Worm (Caenorhabditis elegans): Measurements from ENCODE around the gene F15H10.10.

DNA sequence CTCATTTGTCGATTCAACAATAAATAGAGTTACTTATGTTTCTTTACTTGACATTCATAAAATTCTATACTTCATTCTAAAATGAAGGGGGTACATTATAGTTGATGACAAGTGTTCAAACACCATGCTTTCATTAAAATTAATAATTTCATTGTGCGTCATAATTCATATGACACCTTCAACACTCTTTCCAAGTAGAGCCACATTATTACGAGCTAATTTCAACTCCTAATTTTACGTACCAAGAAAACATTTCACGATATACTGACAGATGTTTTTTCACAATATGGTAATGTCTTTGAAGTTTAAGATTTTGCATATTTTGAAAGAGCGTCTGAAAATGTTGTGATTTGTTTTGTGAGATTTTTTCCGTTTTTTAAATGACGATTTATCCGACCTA lies 48.7 kb upstream of the F15H10.10 start:
- TF ChIP-seq zag-1 (tag; optimal IDR thresholded peaks at IDR 0.05) = no peak
- no peak for TF ChIP-seq snpc-4 (tag; optimal IDR thresholded peaks at IDR 0.05)
- TF ChIP-seq lin-39 (tag; optimal IDR thresholded peaks at IDR 0.05) = no peak
- no peak for TF ChIP-seq elt-1 (tag; optimal IDR thresholded peaks at IDR 0.05)
- TF ChIP-seq lsy-2 (tag; optimal IDR thresholded peaks at IDR 0.05) = peak in 1 of 2 experiments; percentile 57
- TF ChIP-seq unc-62 (GFP tag; optimal IDR thresholded peaks at IDR 0.05) = no peak
- no peak for TF ChIP-seq alr-1 (tag; optimal IDR thresholded peaks at IDR 0.05)
- TF ChIP-seq ceh-82 (tag; optimal IDR thresholded peaks at IDR 0.05) = no peak
- no peak for TF ChIP-seq aly-2 (tag; optimal IDR thresholded peaks at IDR 0.05)
- TF ChIP-seq sma-9 (GFP tag; optimal IDR thresholded peaks at IDR 0.05) = peak; percentile 61
- TF ChIP-seq sma-9 (tag; optimal IDR thresholded peaks at IDR 0.05) = no peak
- no peak for TF ChIP-seq lin-13 (GFP tag; optimal IDR thresholded peaks at IDR 0.05)
- TF ChIP-seq elt-3 (tag; optimal IDR thresholded peaks at IDR 0.05) = no peak
- no peak for TF ChIP-seq sma-3 (GFP tag; optimal IDR thresholded peaks at IDR 0.05)
